Worm (Caenorhabditis elegans): ENCODE results near the gene catp-2.

Gene catp-2

ce11 chrV:4974677-4975076 lies 40.2 kb downstream of the catp-2 start, which contains the start of gene srsx-10:
TSS of gene srsx-10 (minus strand) at chrV:4974777.
- TF ChIP-seq dao-5 (tag; optimal IDR thresholded peaks at IDR 0.05) (no peak), him-1 (tag; optimal IDR thresholded peaks at IDR 0.05) (no peak)

DNA sequence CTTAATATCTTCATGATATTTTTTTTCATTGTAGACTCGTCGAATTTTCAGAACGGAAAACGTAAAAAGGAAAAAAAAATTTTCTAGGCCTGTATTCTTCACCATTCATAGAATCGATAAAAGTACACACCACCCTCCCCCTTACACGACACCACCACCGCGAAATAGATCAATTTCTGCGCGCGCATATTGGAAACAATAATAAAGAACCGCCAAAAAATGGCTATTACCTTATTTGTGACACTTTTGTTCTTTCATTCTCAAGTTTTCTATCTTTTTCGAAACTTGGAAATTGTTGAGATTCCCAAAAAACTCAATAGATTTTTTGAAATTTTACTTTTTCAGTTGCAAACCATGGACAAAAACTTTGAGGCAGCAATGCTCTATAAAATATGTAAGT lies 40.6 kb downstream of the catp-2 start, which contains the start of gene F26G5.1:
Gene F26G5.1, plus strand, starts transcription at position 339 of the 400 bp plus-strand sequence.
- TF ChIP-seq W03F9.2 (tag; optimal IDR thresholded peaks at IDR 0.05) (no peak), him-1 (tag; optimal IDR thresholded peaks at IDR 0.05) (no peak), dao-5 (tag; optimal IDR thresholded peaks at IDR 0.05) (no peak)

- TF ChIP-seq him-1 (tag; optimal IDR thresholded peaks at IDR 0.05), result no peak
- no peak for TF ChIP-seq dao-5 (tag; optimal IDR thresholded peaks at IDR 0.05)
- no peak for TF ChIP-seq W03F9.2 (tag; optimal IDR thresholded peaks at IDR 0.05)
Observed at ce11 chrV:4977539-4977938, 43.0 kb downstream of the catp-2 start.

DNA sequence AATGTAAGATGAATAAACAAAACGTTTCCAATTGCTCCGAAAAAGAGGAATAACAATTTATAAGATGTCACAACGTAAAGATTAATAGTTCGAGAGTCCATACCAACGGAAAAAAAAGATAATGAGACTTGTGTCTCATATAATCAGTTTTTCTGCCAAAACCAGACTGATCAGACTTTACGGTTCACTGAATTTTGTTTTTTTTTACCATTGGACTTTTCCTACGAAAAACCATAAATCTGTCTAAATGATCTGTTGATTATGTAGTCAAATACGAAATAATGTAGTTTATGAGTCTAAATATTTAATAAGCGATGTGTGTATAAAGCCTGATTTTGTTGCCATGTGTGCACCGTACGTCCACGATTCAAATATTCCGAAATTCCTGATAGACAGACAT lies 44.6 kb downstream of the catp-2 start, which contains the start of gene srsx-11:
Gene srsx-11, minus strand, starts transcription at position 101 of the 400 bp plus-strand sequence.
- TF ChIP-seq dao-5 (tag; optimal IDR thresholded peaks at IDR 0.05) (no peak), W03F9.2 (tag; optimal IDR thresholded peaks at IDR 0.05) (no peak), him-1 (tag; optimal IDR thresholded peaks at IDR 0.05) (no peak)

DNA sequence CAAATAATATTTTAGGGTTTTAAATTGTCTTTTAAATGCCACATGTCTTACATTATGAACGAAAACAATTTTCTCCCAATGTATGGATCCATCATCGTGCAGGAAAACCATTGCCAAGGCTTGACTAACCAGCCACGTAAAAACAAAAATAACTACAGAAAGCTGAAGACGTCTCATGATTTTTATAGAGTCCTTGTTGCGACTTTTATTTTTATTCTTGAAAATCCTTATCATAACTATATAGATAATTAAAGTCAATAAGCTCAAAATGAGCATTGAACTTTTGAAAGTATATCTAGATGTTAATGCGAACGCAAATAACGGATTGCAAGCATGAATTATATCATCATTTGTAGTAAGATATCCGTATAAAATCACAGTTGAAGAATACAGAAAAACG lies 45.6 kb downstream of the catp-2 start:
- TF ChIP-seq W03F9.2 (tag; optimal IDR thresholded peaks at IDR 0.05), result no peak
- TF ChIP-seq him-1 (tag; optimal IDR thresholded peaks at IDR 0.05), result no peak
- no peak for TF ChIP-seq dao-5 (tag; optimal IDR thresholded peaks at IDR 0.05)

DNA sequence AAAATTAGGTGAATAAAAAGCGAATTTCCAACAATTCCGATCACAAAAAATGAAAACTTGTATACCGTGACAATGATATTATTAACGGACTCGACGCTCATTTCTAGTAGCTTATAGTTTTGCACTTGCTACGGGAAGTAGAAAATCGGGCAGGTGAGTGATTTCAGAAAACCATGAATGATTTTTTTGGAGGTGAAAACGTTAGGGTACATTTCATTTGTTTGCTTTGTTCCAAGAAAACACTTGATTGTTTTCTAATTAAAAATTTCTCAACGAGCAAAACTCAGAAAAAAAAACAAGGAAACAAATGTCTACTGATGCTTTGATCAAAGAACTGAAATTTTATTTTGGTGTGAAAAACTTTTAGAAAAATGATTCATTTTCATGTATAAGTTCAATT lies 46.4 kb downstream of the catp-2 start, which contains the start of gene srsx-12:
Gene srsx-12, minus strand, starts transcription at position 101 of the 400 bp plus-strand sequence.
- TF ChIP-seq W03F9.2 (tag; optimal IDR thresholded peaks at IDR 0.05), result no peak
- no peak for TF ChIP-seq dao-5 (tag; optimal IDR thresholded peaks at IDR 0.05)
- TF ChIP-seq him-1 (tag; optimal IDR thresholded peaks at IDR 0.05), result no peak

DNA sequence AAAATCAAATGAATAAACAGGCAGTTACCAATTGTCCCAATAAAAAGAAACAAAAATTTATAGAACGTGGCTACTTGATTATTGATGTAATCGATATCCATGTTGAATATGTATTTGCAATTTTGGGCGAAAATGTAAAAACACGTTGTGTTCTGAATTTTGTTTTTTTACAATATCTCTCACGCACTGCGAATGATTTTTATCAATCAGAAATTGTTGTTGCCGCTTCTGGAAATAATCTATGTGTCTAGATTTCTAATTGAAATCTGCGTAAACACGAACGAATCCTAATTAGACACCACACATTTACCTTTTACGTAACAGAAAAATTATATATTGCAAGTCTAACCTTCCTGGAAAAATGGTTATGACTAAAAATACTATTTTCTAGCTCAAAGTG lies 48.6 kb downstream of the catp-2 start, which contains the start of gene srsx-13:
Gene srsx-13, minus strand, starts transcription at position 101 of the 400 bp plus-strand sequence.
- TF ChIP-seq dao-5 (tag; optimal IDR thresholded peaks at IDR 0.05), result no peak
- TF ChIP-seq him-1 (tag; optimal IDR thresholded peaks at IDR 0.05), result no peak
- no peak for TF ChIP-seq W03F9.2 (tag; optimal IDR thresholded peaks at IDR 0.05)

DNA sequence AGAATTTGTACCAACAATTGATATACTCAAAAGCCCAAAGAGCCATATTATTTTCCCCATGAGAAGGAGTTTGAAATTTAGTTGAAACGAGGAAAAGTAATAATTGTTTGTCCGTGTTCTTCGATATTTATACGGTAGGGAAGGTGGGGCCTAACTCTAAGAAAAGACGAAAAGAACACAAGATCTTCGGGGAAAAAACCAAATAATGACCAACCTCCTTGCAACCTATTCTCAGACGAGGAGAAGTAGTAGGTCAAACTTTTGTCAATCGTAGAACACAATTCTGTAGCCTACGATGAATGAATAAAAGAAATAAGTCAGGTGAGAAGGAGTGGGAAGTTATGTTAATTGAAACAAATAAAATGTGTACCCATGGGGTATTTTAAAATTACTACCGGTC lies 52.6 kb downstream of the catp-2 start, which contains the start of gene ncx-8:
Gene ncx-8, minus strand, starts transcription at position 101 of the 400 bp plus-strand sequence.
- TF ChIP-seq dao-5 (tag; optimal IDR thresholded peaks at IDR 0.05), result no peak
- TF ChIP-seq him-1 (tag; optimal IDR thresholded peaks at IDR 0.05), result no peak
- TF ChIP-seq W03F9.2 (tag; optimal IDR thresholded peaks at IDR 0.05), result no peak

Measured in whole organism, L4/young adult.